Fruit fly (Drosophila melanogaster): ENCODE measurements around the gene CG32365.

CG32365 gene

DNA sequence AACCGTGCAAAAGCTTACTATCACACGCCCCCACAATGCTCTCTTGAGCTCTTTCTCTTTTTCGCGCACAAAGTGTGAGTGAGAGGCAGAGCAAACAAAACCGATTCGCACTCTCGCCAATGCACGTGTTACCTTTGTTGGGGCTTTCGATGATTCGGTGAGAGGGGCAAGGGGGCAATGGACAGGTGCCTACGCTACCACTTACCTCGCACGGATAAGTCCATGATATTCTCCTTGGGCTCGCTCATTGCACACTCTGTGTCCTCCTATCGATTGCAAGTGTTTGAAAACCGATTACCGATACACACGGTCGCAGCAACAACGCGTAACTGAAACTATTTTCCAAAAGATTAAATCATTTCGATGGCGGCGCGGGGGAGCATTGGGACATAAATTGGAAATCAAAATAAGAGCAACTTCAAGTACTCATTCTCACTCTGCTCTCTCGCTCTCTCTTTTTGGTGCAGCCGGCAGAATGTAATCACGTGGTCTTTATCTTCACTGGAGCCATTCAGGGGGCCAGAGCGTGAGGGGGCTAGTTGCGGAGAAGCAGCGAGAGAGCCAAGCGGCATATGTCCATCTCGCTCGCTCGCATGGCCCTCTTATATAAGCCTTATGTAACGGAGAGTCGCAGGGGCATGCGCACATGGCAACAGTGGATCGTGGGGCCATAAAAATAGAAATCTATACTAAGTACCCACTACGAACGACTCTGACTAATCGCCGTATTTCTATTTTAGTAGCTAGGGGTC, 1.6 kb upstream of the CG32365 start, which contains the start of gene Pdp1 (continued):
- TF ChIP-seq Chrac-16 (GFP tag; optimal IDR thresholded peaks at IDR 0.05), result no peak
- TF ChIP-seq ci (GFP tag; IDR thresholded peaks at IDR 0.05), result peak; percentile 66
- 0 out of 2 replicates have a peak, but pooled peaks have one; percentile 8 for TF ChIP-seq E2f2 (GFP tag; IDR thresholded peaks at IDR 0.05)
- TF ChIP-seq CG11398 (GFP tag; optimal IDR thresholded peaks at IDR 0.05), result no peak
- TF ChIP-seq D19B (GFP tag; optimal IDR thresholded peaks at IDR 0.05), result no peak
- no peak for TF ChIP-seq gsb-n (tag; optimal IDR thresholded peaks at IDR 0.05)
- TF ChIP-seq CG4617 (GFP tag; optimal IDR thresholded peaks at IDR 0.05; ENCODE audit: borderline replicate concordance), result no peak
- TF ChIP-seq CG11723 (GFP tag; optimal IDR thresholded peaks at IDR 0.05), result peak; percentile 11
- 0 out of 2 replicates have a peak, but pooled peaks have one; percentile 18 for TF ChIP-seq stc (GFP tag; IDR thresholded peaks at IDR 0.05)
- TF ChIP-seq Hr78 (GFP tag; optimal IDR thresholded peaks at IDR 0.05), result peak in 1 of 2 experiments; percentile 68
- peak; percentile 23 for TF ChIP-seq CG6765 (GFP tag; optimal IDR thresholded peaks at IDR 0.05)
- peak; percentile 98 for TF ChIP-seq cwo (GFP tag; optimal IDR thresholded peaks at IDR 0.05)
- TF ChIP-seq Deaf1 (tag; optimal IDR thresholded peaks at IDR 0.05), result peak; percentile 51
- TF ChIP-seq sr (GFP tag; IDR thresholded peaks at IDR 0.05), result peak; percentile 53; the same call in 2 of the 3 replicates
- peak; percentile 16 for TF ChIP-seq cg (GFP tag; optimal IDR thresholded peaks at IDR 0.05)
- peak; percentile 26 for TF ChIP-seq CG17829 (tag; optimal IDR thresholded peaks at IDR 0.05)
- TF ChIP-seq mirr (GFP tag; optimal IDR thresholded peaks at IDR 0.05), result peak; percentile 73
- no peak for TF ChIP-seq gfzf (GFP tag; optimal IDR thresholded peaks at IDR 0.05)
- TF ChIP-seq ATbp (GFP tag; optimal IDR thresholded peaks at IDR 0.05), result peak; percentile 19
- no peak for TF ChIP-seq CG30403 (GFP tag; optimal IDR thresholded peaks at IDR 0.05)
- peak; percentile 67 for TF ChIP-seq CG3163 (GFP tag; optimal IDR thresholded peaks at IDR 0.05)
- TF ChIP-seq MESR4 (GFP tag; optimal IDR thresholded peaks at IDR 0.05), result no peak
- TF ChIP-seq knrl (GFP tag; IDR thresholded peaks at IDR 0.05; ENCODE audit: partially characterized antibody), result no peak
- no peak for TF ChIP-seq CG10267 (tag; optimal IDR thresholded peaks at IDR 0.05)
- no peak for TF ChIP-seq dati (GFP tag; IDR thresholded peaks at IDR 0.05)
- peak; percentile 42 for TF ChIP-seq YL-1 (GFP tag; optimal IDR thresholded peaks at IDR 0.05)
- peak; percentile 2 for TF ChIP-seq her (GFP tag; optimal IDR thresholded peaks at IDR 0.05)
- no peak for TF ChIP-seq CG15479 (GFP tag; optimal IDR thresholded peaks at IDR 0.05)
- TF ChIP-seq CG13624 (GFP tag; optimal IDR thresholded peaks at IDR 0.05), result no peak
- TF ChIP-seq schlank (tag; optimal IDR thresholded peaks at IDR 0.05), result no peak
- no peak for TF ChIP-seq gro (GFP tag; optimal IDR thresholded peaks at IDR 0.05)
- peak; percentile 80 for TF ChIP-seq Adf1 (GFP tag; IDR thresholded peaks at IDR 0.05)
- TF ChIP-seq Hmr (GFP tag; optimal IDR thresholded peaks at IDR 0.05), result peak; percentile 4
- TF ChIP-seq CG1529 (GFP tag; optimal IDR thresholded peaks at IDR 0.05), result no peak
- no peak for TF ChIP-seq Dfd (GFP tag; optimal IDR thresholded peaks at IDR 0.05)
- peak; percentile 18 for TF ChIP-seq CG8924 (tag; optimal IDR thresholded peaks at IDR 0.05)
- TF ChIP-seq NC2β (GFP tag; optimal IDR thresholded peaks at IDR 0.05), result no peak
- no peak for TF ChIP-seq Hr51 (GFP tag; optimal IDR thresholded peaks at IDR 0.05)
- no peak for TF ChIP-seq CG7745 (tag; optimal IDR thresholded peaks at IDR 0.05)
- no peak for TF ChIP-seq CG9797 (GFP tag; optimal IDR thresholded peaks at IDR 0.05)
- TF ChIP-seq ind (GFP tag; optimal IDR thresholded peaks at IDR 0.05), result no peak
- TF ChIP-seq dysf (GFP tag; IDR thresholded peaks at IDR 0.05), result 0 out of 3 replicates have a peak, but pooled peaks have one; percentile 16
- TF ChIP-seq CG11504 (tag; optimal IDR thresholded peaks at IDR 0.05), result peak; percentile 51
- TF ChIP-seq CG10462 (GFP tag; optimal IDR thresholded peaks at IDR 0.05), result no peak
- TF ChIP-seq Awh (GFP tag; IDR thresholded peaks at IDR 0.05), result no peak
- TF ChIP-seq gt (GFP tag; IDR thresholded peaks at IDR 0.05), result no peak
- peak; percentile 95 for TF ChIP-seq sd (tag; optimal IDR thresholded peaks at IDR 0.05)
- 0 out of 3 replicates have a peak, but pooled peaks have one; percentile 57 for TF ChIP-seq CG7963 (GFP tag; IDR thresholded peaks at IDR 0.05; ENCODE audit: partially characterized antibody)

All from whole organism, embryonic.